Worm (Caenorhabditis elegans) whole organism, young adult: ENCODE data around the gene lgc-31.

Source experiments
- B0019.2 ChIP-seq: fragments of 200-800 bp; sonication (Bioruptor generic); conservative IDR thresholded peaks from 2 replicates; pipeline ENCODE4 v1.3.6; 2022; ENCODE audit warnings: missing genetic modification reagents, missing genetic modification characterization, missing compliant biosample characterization
- B0261.1 ChIP-seq: sonication (generic microtip); optimal IDR thresholded peaks from 2 replicates; lab custom pipeline; 2016; ENCODE audit warnings: mild to moderate bottlenecking, missing genetic modification characterization, moderate library complexity, missing compliant biosample characterization
- D2030.7 ChIP-seq: fragments of 200-800 bp; sonication (Bioruptor generic); IDR thresholded peaks from 2 replicates; pipeline ENCODE4 v1.3.6; 2022; ENCODE audit warnings: missing genetic modification reagents, missing genetic modification characterization, missing compliant biosample characterization
- F22D6.2 ChIP-seq: sonication (generic microtip); optimal IDR thresholded peaks from 2 replicates; lab custom pipeline; 2016; ENCODE audit warnings: mild to moderate bottlenecking, missing genetic modification characterization, missing compliant biosample characterization
- F33H1.4 ChIP-seq: fragments of 200-800 bp; sonication (Bioruptor generic); IDR thresholded peaks from 2 replicates; pipeline ENCODE4 v1.3.6; 2022; ENCODE audit warnings: missing genetic modification reagents, missing genetic modification characterization, missing compliant biosample characterization
- F37B4.10 ChIP-seq: fragments of 200-800 bp; sonication (Bioruptor generic); IDR thresholded peaks from 2 replicates; pipeline ENCODE4 v1.3.6; 2022; ENCODE audit warnings: missing genetic modification characterization, missing compliant biosample characterization
- F49E8.2 ChIP-seq: sonication (generic microtip); optimal IDR thresholded peaks from 3 replicates; lab custom pipeline; 2017; ENCODE audit warnings: missing genetic modification characterization, mild to moderate bottlenecking, missing compliant biosample characterization, antibody characterized with exemption, moderate library complexity; ENCODE audit not compliant: insufficient read depth
- F52B5.7 ChIP-seq: sonication (generic microtip); optimal IDR thresholded peaks from 2 replicates; lab custom pipeline; 2016; ENCODE audit warnings: mild to moderate bottlenecking, missing genetic modification characterization, missing compliant biosample characterization
- K12H6.12 ChIP-seq: fragments of 200-800 bp; sonication (Bioruptor generic); optimal IDR thresholded peaks from 2 replicates; lab custom pipeline; 2018; ENCODE audit warnings: mild to moderate bottlenecking, missing genetic modification characterization, missing compliant biosample characterization
- T26A5.8 ChIP-seq: sonication (generic microtip); optimal IDR thresholded peaks from 2 replicates; lab custom pipeline; 2016; ENCODE audit warnings: missing genetic modification characterization, missing compliant biosample characterization
- Y53G8AR.9 ChIP-seq: fragments of 200-800 bp; sonication (Bioruptor generic); conservative IDR thresholded peaks from 2 replicates; pipeline ENCODE4 v1.3.6; 2022; ENCODE audit warnings: missing genetic modification reagents, missing genetic modification characterization, missing compliant biosample characterization
- Y67H2A.10 ChIP-seq: fragments of 200-800 bp; sonication (Bioruptor generic); conservative IDR thresholded peaks from 2 replicates; pipeline ENCODE4 v1.3.6; 2022; ENCODE audit warnings: missing genetic modification reagents, missing genetic modification characterization, missing compliant biosample characterization
- ama-1 ChIP-seq, 3 experiments: fragments of 150-350 bp in 1 of 3; sonication (generic microtip) in 2 of 3; optimal IDR thresholded peaks; 2 replicates each; lab custom pipeline; 2014 to 2018; ENCODE audit warnings: missing biosample characterization in 2 of 3, missing genetic modification characterization in 2 of 3, missing genetic modification reagents in 2 of 3
- cebp-1 ChIP-seq, 2 experiments: fragments of 200-800 bp in 1 of 2; sonication (Bioruptor generic) in 1 of 2; sonication (generic microtip) in 1 of 2; IDR thresholded peaks in 1 of 2; optimal IDR thresholded peaks in 1 of 2; 2 replicates each; pipeline versions ENCODE4 v1.3.6 to Lab custom; 2017 to 2022; ENCODE audit warnings: missing compliant biosample characterization in 2 of 2, missing genetic modification characterization in 2 of 2, mild to moderate bottlenecking in 1 of 2, missing genetic modification reagents in 1 of 2, moderate library complexity in 1 of 2
- ceh-27 ChIP-seq: fragments of 200-800 bp; sonication (Bioruptor generic); optimal IDR thresholded peaks from 2 replicates; lab custom pipeline; 2018; ENCODE audit warnings: mild to moderate bottlenecking, missing genetic modification characterization, moderate library complexity, missing compliant biosample characterization
- ceh-40 ChIP-seq: fragments of 200-800 bp; sonication (Bioruptor generic); IDR thresholded peaks from 2 replicates; pipeline ENCODE4 v1.3.6; 2022; ENCODE audit warnings: missing genetic modification characterization, missing compliant biosample characterization
- die-1 ChIP-seq: sonication (generic microtip); optimal IDR thresholded peaks from 2 replicates; lab custom pipeline; 2016; ENCODE audit warnings: missing genotype, mild to moderate bottlenecking, missing genetic modification characterization, missing compliant biosample characterization
- dox-1 ChIP-seq: fragments of 200-800 bp; sonication (Bioruptor generic); IDR thresholded peaks from 2 replicates; pipeline ENCODE4 v1.3.6; 2022; ENCODE audit warnings: missing genetic modification reagents, missing genetic modification characterization, missing compliant biosample characterization
- egrh-3 ChIP-seq: fragments of 200-800 bp; sonication (Bioruptor generic); IDR thresholded peaks from 2 replicates; pipeline ENCODE4 v1.3.6; 2022; ENCODE audit warnings: missing genetic modification reagents, missing genetic modification characterization, missing compliant biosample characterization
- him-1 ChIP-seq: sonication (generic microtip); optimal IDR thresholded peaks from 2 replicates; lab custom pipeline; 2016; ENCODE audit warnings: missing genotype, missing genetic modification reagents, missing genetic modification characterization, missing compliant biosample characterization
- hsf-1 ChIP-seq: fragments of 200-800 bp; sonication (Bioruptor generic); IDR thresholded peaks from 2 replicates; pipeline ENCODE4 v1.3.6; 2022; ENCODE audit warnings: missing genetic modification reagents, missing genetic modification characterization, missing compliant biosample characterization
- lin-26 ChIP-seq: fragments of 200-800 bp; sonication (Bioruptor generic); IDR thresholded peaks from 2 replicates; pipeline ENCODE4 v1.3.6; 2022; ENCODE audit warnings: missing genetic modification reagents, missing genetic modification characterization, missing compliant biosample characterization
- lin-35 ChIP-seq, 3 experiments: fragments of 150-350 bp in 2 of 3; sonication (generic microtip) in 1 of 3; optimal IDR thresholded peaks; 2 replicates each; lab custom pipeline; 2014 to 2018; ENCODE audit warnings: missing biosample characterization in 3 of 3, missing genetic modification characterization in 3 of 3, missing genetic modification reagents in 3 of 3
- lin-40 ChIP-seq: sonication (generic microtip); optimal IDR thresholded peaks from 2 replicates; lab custom pipeline; 2016; ENCODE audit warnings: missing genetic modification characterization, mild to moderate bottlenecking, missing compliant biosample characterization, missing genotype, missing genetic modification reagents
- lir-1 ChIP-seq: fragments of 200-800 bp; sonication (Bioruptor generic); conservative IDR thresholded peaks from 2 replicates; pipeline ENCODE4 v1.3.6; 2022; ENCODE audit warnings: missing genetic modification reagents, missing genetic modification characterization, missing compliant biosample characterization
- madf-10 ChIP-seq: sonication (generic microtip); optimal IDR thresholded peaks from 2 replicates; lab custom pipeline; 2016; ENCODE audit warnings: mild to moderate bottlenecking, missing genetic modification characterization, missing compliant biosample characterization
- madf-3 ChIP-seq: fragments of 200-800 bp; sonication (Bioruptor generic); IDR thresholded peaks from 2 replicates; pipeline ENCODE4 v1.3.6; 2022; ENCODE audit warnings: missing genetic modification reagents, missing genetic modification characterization, missing compliant biosample characterization
- madf-8 ChIP-seq: fragments of 200-800 bp; sonication (Bioruptor generic); conservative IDR thresholded peaks from 2 replicates; pipeline ENCODE4 v1.3.6; 2022; ENCODE audit warnings: missing genetic modification reagents, missing genetic modification characterization, missing compliant biosample characterization
- mcd-1 ChIP-seq: fragments of 200-800 bp; sonication (Bioruptor generic); IDR thresholded peaks from 2 replicates; pipeline ENCODE4 v1.3.6; 2022; ENCODE audit warnings: missing genetic modification reagents, missing genetic modification characterization, missing compliant biosample characterization
- mel-28 ChIP-seq: sonication (generic microtip); optimal IDR thresholded peaks from 2 replicates; lab custom pipeline; 2016; ENCODE audit warnings: borderline replicate concordance, mild to moderate bottlenecking, missing genetic modification characterization, missing compliant biosample characterization
- nfya-1 ChIP-seq: sonication (generic microtip); optimal IDR thresholded peaks from 2 replicates; lab custom pipeline; 2017; ENCODE audit warnings: antibody characterized with exemption, missing compliant biosample characterization, missing genetic modification characterization, borderline replicate concordance; ENCODE audit not compliant: insufficient read depth
- nfya-2 ChIP-seq: fragments of 200-800 bp; sonication (Bioruptor generic); IDR thresholded peaks from 2 replicates; pipeline ENCODE4 v1.3.6; 2022; ENCODE audit warnings: missing genetic modification reagents, missing genetic modification characterization, missing compliant biosample characterization
- nfyb-1 ChIP-seq: fragments of 200-800 bp; sonication (Bioruptor generic); IDR thresholded peaks from 2 replicates; pipeline ENCODE4 v1.3.6; 2022; ENCODE audit warnings: missing genetic modification reagents, missing genetic modification characterization, missing compliant biosample characterization
- nhr-27 ChIP-seq: fragments of 200-800 bp; sonication (Bioruptor generic); optimal IDR thresholded peaks from 2 replicates; lab custom pipeline; 2018; ENCODE audit warnings: mild to moderate bottlenecking, missing genetic modification characterization, moderate library complexity, missing compliant biosample characterization
- nhr-90 ChIP-seq: sonication (generic microtip); optimal IDR thresholded peaks from 2 replicates; lab custom pipeline; 2016; ENCODE audit warnings: missing genotype, mild to moderate bottlenecking, missing genetic modification characterization, missing compliant biosample characterization
- sdz-38 ChIP-seq: sonication (generic microtip); optimal IDR thresholded peaks from 2 replicates; lab custom pipeline; 2016; ENCODE audit warnings: missing genotype, missing genetic modification characterization, missing compliant biosample characterization
- snpc-1.1 ChIP-seq: sonication (generic microtip); optimal IDR thresholded peaks from 2 replicates; lab custom pipeline; 2017; ENCODE audit warnings: missing genetic modification characterization, mild to moderate bottlenecking, missing compliant biosample characterization, antibody characterized with exemption, moderate library complexity, missing genotype, missing genetic modification reagents; ENCODE audit not compliant: insufficient read depth
- snpc-1.3 ChIP-seq: sonication (generic microtip); optimal IDR thresholded peaks from 2 replicates; lab custom pipeline; 2017; ENCODE audit warnings: missing genetic modification characterization, mild to moderate bottlenecking, missing compliant biosample characterization, antibody characterized with exemption, moderate library complexity, missing genotype, missing genetic modification reagents; ENCODE audit not compliant: insufficient read depth
- snpc-3.4 ChIP-seq: sonication (generic microtip); optimal IDR thresholded peaks from 2 replicates; lab custom pipeline; 2017; ENCODE audit warnings: missing genetic modification characterization, mild to moderate bottlenecking, missing compliant biosample characterization, antibody characterized with exemption, moderate library complexity, missing genotype, missing genetic modification reagents
- snpc-4 ChIP-seq, 5 experiments: fragments of 150-350 bp in 1 of 5; sonication (generic microtip) in 4 of 5; optimal IDR thresholded peaks; 2 replicates each; lab custom pipeline; 2014 to 2018; ENCODE audit warnings: missing genetic modification characterization in 5 of 5, missing biosample characterization in 3 of 5, antibody characterized with exemption in 2 of 5, mild to moderate bottlenecking in 2 of 5, missing compliant biosample characterization in 2 of 5, missing genotype in 2 of 5, moderate library complexity in 2 of 5, missing genetic modification reagents in 1 of 5
- somi-1 ChIP-seq: fragments of 200-800 bp; sonication (Bioruptor generic); optimal IDR thresholded peaks from 2 replicates; lab custom pipeline; 2018; ENCODE audit warnings: mild to moderate bottlenecking, missing genetic modification characterization, missing compliant biosample characterization
- tbp1 ChIP-seq: fragments of 200-800 bp; sonication (Bioruptor generic); optimal IDR thresholded peaks from 2 replicates; lab custom pipeline; 2018; ENCODE audit warnings: mild to moderate bottlenecking, missing genetic modification characterization, missing compliant biosample characterization
- tlf-1 ChIP-seq: fragments of 200-800 bp; sonication (Bioruptor generic); optimal IDR thresholded peaks from 2 replicates; lab custom pipeline; 2018; ENCODE audit warnings: mild to moderate bottlenecking, missing genetic modification characterization, missing compliant biosample characterization
- zim-3 ChIP-seq: sonication (generic microtip); optimal IDR thresholded peaks from 2 replicates; lab custom pipeline; 2017; ENCODE audit warnings: mild to moderate bottlenecking, missing genetic modification characterization, moderate library complexity, missing compliant biosample characterization
- ztf-18 ChIP-seq: sonication (generic microtip); optimal IDR thresholded peaks from 2 replicates; lab custom pipeline; 2016; ENCODE audit warnings: missing genotype, mild to moderate bottlenecking, missing genetic modification characterization, missing compliant biosample characterization
- ztf-28 ChIP-seq: fragments of 200-800 bp; sonication (Bioruptor generic); IDR thresholded peaks from 2 replicates; pipeline ENCODE4 v1.3.6; 2022; ENCODE audit warnings: missing genetic modification reagents, missing genetic modification characterization, missing compliant biosample characterization

Gene lgc-31

DNA sequence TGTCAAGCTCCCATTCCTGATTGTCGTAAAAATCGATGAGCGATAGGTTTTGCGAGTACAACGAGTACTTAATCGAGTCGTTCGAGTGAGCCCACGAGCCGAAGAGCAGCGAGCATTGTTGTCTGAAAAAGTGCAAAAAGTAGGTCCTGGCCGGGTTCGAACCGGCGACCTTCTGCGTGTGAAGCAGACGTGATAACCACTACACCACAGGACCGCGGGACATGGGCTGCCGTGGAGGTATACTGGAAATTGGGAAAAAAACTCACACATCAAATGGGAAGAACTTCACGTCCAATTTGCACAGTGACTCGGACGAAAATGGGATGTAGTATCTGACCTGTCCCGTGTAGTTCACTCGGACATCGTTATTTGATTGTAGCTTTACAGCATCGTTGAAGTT, 6.5 kb downstream of the lgc-31 start (continued):
- TF ChIP-seq madf-10 (no peak), hsf-1 (GFP tag; lab: Robert Waterston, UW) (0 out of 2 replicates have a peak, but pooled peaks have one; percentile 10), Y67H2A.10 (no peak), K12H6.12 (tag; lab: Kevin White, UChicago) (no peak), D2030.7 (GFP tag; lab: Robert Waterston, UW) (peak; percentile 66), tbp1 (GFP tag; lab: Kevin White, UChicago) (peak; percentile 89), B0261.1 (tag; lab: Kevin White, UChicago) (peak; percentile 77), sdz-38 (tag; lab: Kevin White, UChicago) (no peak), snpc-1.3 (tag; lab: Kevin White, UChicago) (no peak), tlf-1 (GFP tag; lab: Kevin White, UChicago) (no peak), lin-40 (tag; lab: Kevin White, UChicago) (no peak), F22D6.2 (no peak), mel-28 (tag; lab: Kevin White, UChicago) (no peak), F37B4.10 (GFP tag; lab: Robert Waterston, UW) (no peak), zim-3 (tag; lab: Kevin White, UChicago) (peak; percentile 54), F52B5.7 (tag; lab: Kevin White, UChicago) (peak; percentile 16), snpc-1.1 (tag; lab: Kevin White, UChicago) (no peak), ztf-18 (tag; lab: Kevin White, UChicago) (peak; percentile 5), die-1 (tag; lab: Kevin White, UChicago) (peak; percentile 40), snpc-3.4 (tag; lab: Kevin White, UChicago) (peak; percentile 6), dox-1 (peak; percentile 77), nhr-90 (peak; percentile 51), mcd-1 (GFP tag; lab: Robert Waterston, UW) (0 out of 2 replicates have a peak, but pooled peaks have one; percentile 8), lir-1 (GFP tag; lab: Robert Waterston, UW) (no peak), nfya-1 (tag; lab: Kevin White, UChicago) (no peak), ceh-27 (GFP tag; lab: Kevin White, UChicago) (peak; percentile 39), egrh-3 (GFP tag; lab: Robert Waterston, UW) (no peak), lin-26 (GFP tag; lab: Robert Waterston, UW) (peak; percentile 75; the same call in 1 of the 2 replicates), lin-35 (GFP tag; optimal IDR thresholded peaks at IDR 0.05; lab: Kevin White, UChicago) (no peak), madf-3 (GFP tag; lab: Robert Waterston, UW) (no peak), ztf-28 (GFP tag; lab: Robert Waterston, UW) (no peak), madf-8 (GFP tag; lab: Robert Waterston, UW) (no peak), nfyb-1 (GFP tag; lab: Robert Waterston, UW) (no peak), snpc-4 (GFP tag; optimal IDR thresholded peaks at IDR 0.05; lab: Kevin White, UChicago) (no peak), snpc-4 (tag; optimal IDR thresholded peaks at IDR 0.05; lab: Kevin White, UChicago) (peak in 1 of 4 experiments; percentile 45), ama-1 (optimal IDR thresholded peaks at IDR 0.05; lab: Kevin White, UChicago) (no peak), ama-1 (GFP tag; optimal IDR thresholded peaks at IDR 0.05; lab: Kevin White, UChicago) (no peak), F33H1.4 (GFP tag; lab: Robert Waterston, UW) (peak; percentile 54; the same call in 1 of the 2 replicates), T26A5.8 (tag; lab: Kevin White, UChicago) (no peak), nhr-27 (tag; lab: Kevin White, UChicago) (no peak), B0019.2 (GFP tag; lab: Robert Waterston, UW) (no peak), somi-1 (no peak), cebp-1 (GFP tag; IDR thresholded peaks at IDR 0.05; lab: Robert Waterston, UW) (no peak), cebp-1 (tag; optimal IDR thresholded peaks at IDR 0.05; lab: Kevin White, UChicago) (no peak), nfya-2 (GFP tag; lab: Robert Waterston, UW) (no peak), Y53G8AR.9 (no peak), ceh-40 (no peak), him-1 (tag; lab: Kevin White, UChicago) (peak; percentile 65), F49E8.2 (tag; lab: Kevin White, UChicago) (peak; percentile 22)
